Fruit fly (Drosophila melanogaster): ENCODE data around the gene Sodq.

The Sodq gene

dm6 chr3R:25895522-25895921 lies at the start of gene Sodq:
Sodq (plus strand) TSS chr3R:25895822.
- TF ChIP-seq CTCF (optimal IDR thresholded peaks at IDR 0.05), result no peak
- no peak for TF ChIP-seq CG8478 (optimal IDR thresholded peaks at IDR 0.05)

DNA sequence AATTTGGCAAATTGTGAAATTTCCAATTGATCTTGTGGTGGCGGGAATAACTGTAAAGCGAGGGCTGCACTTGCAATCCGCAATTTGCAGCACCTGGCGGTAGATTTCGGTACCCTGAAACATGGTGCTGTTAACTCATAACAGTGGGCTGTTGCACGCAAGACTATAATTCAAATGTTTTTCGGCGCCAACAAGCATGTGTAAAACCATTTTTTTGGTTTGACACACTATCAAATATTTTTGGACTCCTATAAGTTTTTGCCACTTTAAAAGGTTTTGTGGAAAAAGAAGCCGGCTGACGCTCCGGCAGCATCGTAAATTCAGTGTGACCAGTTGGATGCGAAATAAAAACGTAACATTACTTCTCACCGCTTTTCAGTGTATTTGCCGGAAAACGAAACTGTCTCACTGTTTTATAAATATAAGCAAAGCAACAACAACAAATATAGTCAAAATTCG lies 44.4 kb upstream of the Sodq start, which contains the start of the genes CG14545 and CG5886:
Gene CG14545, minus strand, starts transcription at position 68 of the 459 bp plus-strand sequence.
Gene CG5886, plus strand, starts transcription at position 409 of the 459 bp plus-strand sequence.
- TF ChIP-seq CG8478 (optimal IDR thresholded peaks at IDR 0.05) (no peak), CTCF (optimal IDR thresholded peaks at IDR 0.05) (peak; percentile 91 to 96)

dm6 chr3R:25854825-25855224 lies 40.8 kb upstream of the Sodq start:
- TF ChIP-seq CG8478 (optimal IDR thresholded peaks at IDR 0.05) (no peak), CTCF (optimal IDR thresholded peaks at IDR 0.05) (no peak)

DNA sequence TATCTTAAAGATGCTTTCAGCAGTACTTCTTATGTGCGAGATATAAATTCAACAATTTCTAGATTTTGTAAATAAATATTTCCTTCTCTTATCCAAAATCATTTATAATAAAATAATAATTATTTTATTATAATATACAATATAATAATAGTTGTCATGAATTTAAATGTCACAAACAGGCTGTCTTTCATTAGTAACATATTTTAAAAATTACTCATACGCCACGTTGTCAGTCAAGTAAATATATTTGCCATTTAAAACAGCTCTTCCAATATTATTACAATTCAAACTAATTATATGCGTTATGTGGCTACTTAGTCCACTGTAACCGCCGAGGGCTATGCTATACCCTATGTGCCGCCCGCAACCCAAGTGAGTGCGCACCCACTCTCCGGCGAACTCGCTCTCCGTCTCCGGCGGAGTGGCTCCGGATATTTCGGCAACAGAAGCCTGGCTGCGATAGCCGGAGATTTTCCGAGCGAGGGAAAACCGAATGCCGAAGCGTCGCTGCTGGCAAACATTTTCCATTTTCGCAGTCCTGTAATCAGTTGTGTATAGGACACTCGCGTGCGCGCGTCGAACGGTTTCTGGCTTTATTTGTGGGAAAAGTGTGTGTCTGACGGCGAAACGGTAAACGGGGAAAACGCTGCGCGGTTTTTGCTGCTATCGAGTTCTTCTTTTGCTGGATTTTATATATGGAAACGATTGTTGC lies 39.9 kb upstream of the Sodq start, which contains the start of gene CG5890:
Gene CG5890, plus strand, starts transcription at position 561 of the 712 bp plus-strand sequence.
- no peak for TF ChIP-seq CTCF (optimal IDR thresholded peaks at IDR 0.05)
- no peak for TF ChIP-seq CG8478 (optimal IDR thresholded peaks at IDR 0.05)

dm6 chr3R:25870389-25870788 lies 25.2 kb upstream of the Sodq start:
- TF ChIP-seq CTCF (optimal IDR thresholded peaks at IDR 0.05), result no peak

DNA sequence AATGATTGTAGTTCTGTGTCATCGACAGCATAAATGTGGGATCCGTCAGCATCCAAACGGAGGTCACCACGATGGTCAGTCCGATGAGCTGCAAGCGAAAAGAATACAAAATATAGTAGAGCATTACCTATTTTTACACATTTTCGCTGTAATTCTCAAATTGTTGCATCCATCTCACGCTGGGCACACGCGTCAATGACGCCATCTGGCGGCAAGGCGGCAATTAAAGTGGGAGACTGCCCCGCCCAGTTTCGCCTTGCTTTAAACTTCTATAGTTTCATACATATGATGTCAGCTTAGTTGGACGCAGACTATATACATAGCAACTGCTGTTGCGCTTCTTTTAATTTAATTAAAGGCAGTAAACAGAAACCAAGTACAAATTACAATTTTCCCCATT lies 19.0 kb upstream of the Sodq start:
- TF ChIP-seq CTCF (optimal IDR thresholded peaks at IDR 0.05) (peak; percentile 68 to 75), CG8478 (optimal IDR thresholded peaks at IDR 0.05) (no peak)

dm6 chr3R:25877064-25877463 lies 18.6 kb upstream of the Sodq start:
- TF ChIP-seq CTCF (optimal IDR thresholded peaks at IDR 0.05) (no peak), CG8478 (optimal IDR thresholded peaks at IDR 0.05) (no peak)

- TF ChIP-seq CTCF (optimal IDR thresholded peaks at IDR 0.05), result no peak
- no peak for TF ChIP-seq CG8478 (optimal IDR thresholded peaks at IDR 0.05)
Observed at dm6 chr3R:25879324-25879766, 16.3 kb upstream of the Sodq start.

DNA sequence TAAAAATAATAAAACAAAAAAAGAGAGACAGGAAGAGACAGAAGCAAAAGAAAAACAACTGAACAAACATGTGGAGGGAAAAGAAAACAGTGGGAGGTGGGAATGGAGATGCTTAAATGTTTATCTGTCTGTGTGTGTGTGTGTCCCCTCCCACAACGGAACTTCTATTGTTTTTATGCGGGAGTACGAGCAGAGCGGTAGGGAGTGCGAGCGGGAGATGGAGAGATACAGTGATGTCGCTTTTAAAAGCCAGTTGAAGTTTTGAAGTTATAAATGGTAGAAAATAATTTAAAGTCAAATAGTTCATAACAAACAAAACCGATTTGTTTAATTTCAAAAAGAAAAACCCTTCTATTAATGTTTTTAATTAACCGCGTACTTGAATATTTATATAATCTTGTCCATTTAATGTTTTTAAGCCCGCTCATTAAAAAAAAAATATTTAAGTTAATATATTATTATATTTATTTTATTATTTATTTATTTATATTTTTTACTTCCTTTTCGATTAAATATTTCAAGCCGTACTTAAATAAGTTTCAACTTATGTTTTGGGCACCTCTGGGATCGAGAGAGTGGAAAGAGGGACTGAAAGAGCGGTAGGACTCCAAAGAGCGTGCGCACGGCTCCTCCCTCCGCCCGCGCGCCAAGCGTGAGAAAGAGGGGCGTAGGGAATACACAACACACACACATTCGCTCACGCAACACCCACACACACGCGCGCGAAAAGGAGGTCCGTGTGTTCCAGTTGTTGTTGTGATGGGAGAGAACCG lies 15.2 kb upstream of the Sodq start:
- TF ChIP-seq CTCF (optimal IDR thresholded peaks at IDR 0.05), result no peak

dm6 chr3R:25880971-25881809 lies 14.4 kb upstream of the Sodq start, which contains the start of gene Tsp96F:
Tsp96F (minus strand) TSS chr3R:25881427.
- TF ChIP-seq CG8478 (optimal IDR thresholded peaks at IDR 0.05) (no peak), CTCF (optimal IDR thresholded peaks at IDR 0.05) (peak; percentile 31 to 63)

- no peak for TF ChIP-seq CG8478 (optimal IDR thresholded peaks at IDR 0.05)
- TF ChIP-seq CTCF (optimal IDR thresholded peaks at IDR 0.05), result no peak
Observed at dm6 chr3R:25881915-25882314, 13.7 kb upstream of the Sodq start, which contains the start of gene SppL. SppL (plus strand) TSS chr3R:25881984.

DNA sequence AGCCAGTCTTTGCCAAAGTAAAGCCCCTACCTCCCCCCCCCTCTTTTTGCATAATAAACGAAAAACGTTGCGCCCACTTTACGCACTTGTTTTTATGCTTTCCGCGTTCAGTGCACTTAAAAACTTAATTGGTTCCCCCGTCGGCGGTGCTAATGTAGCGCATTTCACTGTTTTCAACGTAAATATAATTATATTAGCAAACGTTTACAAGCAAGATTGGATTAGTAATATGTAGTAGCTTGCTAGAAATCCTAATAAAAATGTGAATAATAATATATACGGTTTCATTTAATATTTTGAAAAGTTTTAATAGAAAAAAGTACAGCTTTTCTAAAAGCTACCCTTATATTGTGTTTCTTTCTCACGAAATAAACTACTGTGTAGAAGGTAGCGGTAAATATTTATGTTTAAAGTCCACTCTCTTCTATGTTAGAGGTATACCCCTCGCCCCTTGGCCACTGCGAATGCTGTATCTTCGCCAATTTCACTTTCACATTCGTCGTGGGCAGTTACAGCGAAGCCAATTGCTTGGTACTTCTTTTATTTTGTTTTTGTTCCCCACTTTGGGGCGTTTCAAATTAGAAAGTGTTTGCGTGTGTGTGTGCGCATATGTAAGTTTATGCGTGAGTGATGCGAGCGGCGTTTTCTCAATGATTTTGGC lies 12.9 kb upstream of the Sodq start:
- TF ChIP-seq CG8478 (optimal IDR thresholded peaks at IDR 0.05), result no peak
- TF ChIP-seq CTCF (optimal IDR thresholded peaks at IDR 0.05), result no peak

- TF ChIP-seq CG8478 (optimal IDR thresholded peaks at IDR 0.05), result no peak
- no peak for TF ChIP-seq CTCF (optimal IDR thresholded peaks at IDR 0.05)
Observed at dm6 chr3R:25883877-25884276, 11.7 kb upstream of the Sodq start.

DNA sequence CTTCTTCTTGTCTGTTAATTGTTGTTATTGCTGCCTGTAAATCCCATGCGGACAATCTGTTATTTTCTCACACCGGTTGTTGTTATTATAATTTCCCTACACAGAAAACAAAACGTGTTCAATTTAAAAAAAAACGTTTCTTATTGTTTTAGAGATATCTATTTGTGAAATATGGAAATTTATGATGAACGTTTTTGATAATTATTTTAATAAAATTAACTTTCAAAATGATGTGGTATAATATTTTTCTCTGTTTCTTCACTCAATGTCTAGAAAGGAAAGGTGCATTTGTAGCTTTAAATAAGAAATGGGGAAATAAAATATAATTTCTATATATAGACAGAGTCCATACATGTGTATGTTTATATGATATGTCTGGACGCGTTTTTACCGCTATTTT lies 11.3 kb upstream of the Sodq start:
- TF ChIP-seq CTCF (optimal IDR thresholded peaks at IDR 0.05) (no peak), CG8478 (optimal IDR thresholded peaks at IDR 0.05) (no peak)
